Worm (Caenorhabditis elegans) whole organism, L1 larva: ENCODE measurements around the gene him-10.
A peak's percentile ranks its signal among the peaks of the same experiment; 100 is the strongest.

Experiments
- C16A3.4 ChIP-seq: fragments of 150-350 bp; optimal IDR thresholded peaks from 2 replicates; lab custom pipeline; 2014; ENCODE audit warnings: missing biosample characterization, missing genetic modification characterization
- dpl-1 ChIP-seq, 3 experiments: fragments of 150-350 bp in 2 of 3; sonication (generic microtip) in 1 of 3; optimal IDR thresholded peaks; 2 replicates each; lab custom pipeline; 2014 to 2017; ENCODE audit warnings: missing biosample characterization in 3 of 3, missing genetic modification characterization in 3 of 3, missing genetic modification reagents in 3 of 3
- dsc-1 ChIP-seq: sonication (generic microtip); optimal IDR thresholded peaks from 2 replicates; lab custom pipeline; 2016; ENCODE audit warnings: mild to moderate bottlenecking, missing genetic modification characterization, missing compliant biosample characterization
- efl-1 ChIP-seq, 4 experiments: fragments of 150-350 bp; optimal IDR thresholded peaks in 3 of 4; peaks in 1 of 4; 1 replicate in 1 of 4; 2 replicates in 3 of 4; lab custom pipeline; 2014; ENCODE audit warnings: missing biosample characterization in 2 of 4, missing genetic modification characterization in 2 of 4, missing genetic modification reagents in 2 of 4
- elt-2 ChIP-seq: sonication (generic microtip); optimal IDR thresholded peaks from 2 replicates; lab custom pipeline; 2016; ENCODE audit warnings: missing genetic modification characterization, mild to moderate bottlenecking, inconsistent platforms, missing compliant biosample characterization, missing genetic modification reagents
- lin-13 ChIP-seq: fragments of 150-350 bp; optimal IDR thresholded peaks from 2 replicates; lab custom pipeline; 2014; ENCODE audit warnings: missing biosample characterization, missing genetic modification reagents, missing genetic modification characterization
- mef-2 ChIP-seq: fragments of 150-350 bp; optimal IDR thresholded peaks from 2 replicates; lab custom pipeline; 2014; ENCODE audit warnings: missing biosample characterization, missing genetic modification characterization
- xbp-1 ChIP-seq: sonication (generic microtip); optimal IDR thresholded peaks from 2 replicates; lab custom pipeline; 2016; ENCODE audit warnings: missing genetic modification characterization, missing compliant biosample characterization

Gene him-10

DNA sequence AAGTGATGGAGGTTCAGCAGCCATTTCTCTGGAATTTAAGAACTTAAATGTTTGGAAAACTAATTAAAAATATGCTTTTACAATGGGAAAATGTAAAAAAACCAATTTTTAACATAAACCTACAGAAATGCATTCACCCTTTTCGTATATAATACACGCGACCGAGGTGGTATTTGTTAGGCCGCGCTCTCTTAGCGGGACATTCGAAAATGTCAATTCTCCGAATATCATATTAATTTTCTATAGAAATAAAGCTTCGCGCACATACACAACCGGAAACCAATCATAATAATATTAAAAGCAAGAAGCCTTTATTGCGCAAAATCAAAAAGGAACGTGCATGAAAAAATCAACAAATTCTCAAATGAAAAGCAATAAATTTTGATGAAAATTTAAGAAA is 50.2 kb downstream of the him-10 start, which contains the start of gene ddx-23 (continued):
- TF ChIP-seq dpl-1 (GFP tag; optimal IDR thresholded peaks at IDR 0.05; lab: Kevin White, UChicago) (peak; percentile 43 to 78 (median 60)), elt-2 (peak; percentile 19), mef-2 (tag; lab: Kevin White, UChicago) (no peak), dsc-1 (tag; lab: Kevin White, UChicago) (peak; percentile 11), xbp-1 (tag; lab: Kevin White, UChicago) (peak; percentile 16), lin-13 (GFP tag; lab: Kevin White, UChicago) (peak; percentile 10), C16A3.4 (tag; lab: Kevin White, UChicago) (no peak), efl-1 (optimal IDR thresholded peaks at IDR 0.05; lab: Kevin White, UChicago) (peak; percentile 24 to 71), efl-1 (GFP tag; optimal IDR thresholded peaks at IDR 0.05 in 1 of 2; lab: Kevin White, UChicago) (peak; percentile 80 to 97)
